Worm (Caenorhabditis elegans) whole organism, L3 larva: ENCODE results near the gene C26H9A.4.
"Not testable (repeated sequence)": the region's sequence is repeated elsewhere in the genome, so short reads cannot be mapped to it uniquely, and the experiment has no call there.

Source experiments
- ceh-9 ChIP-seq: sonication (generic microtip); optimal IDR thresholded peaks from 2 replicates; lab custom pipeline; 2018; ENCODE audit warnings: missing biosample characterization, missing genetic modification characterization
- egl-27 ChIP-seq: sonication (generic microtip); optimal IDR thresholded peaks from 4 replicates; lab custom pipeline; 2017; ENCODE audit warnings: missing biosample characterization, missing genetic modification reagents, missing genetic modification characterization
- elt-3 ChIP-seq, 3 experiments: fragments of 150-350 bp in 1 of 3; sonication (generic microtip) in 2 of 3; optimal IDR thresholded peaks; 2 replicates in 2 of 3; 4 replicates in 1 of 3; lab custom pipeline; 2014 to 2017; ENCODE audit warnings: missing biosample characterization in 3 of 3, missing genetic modification characterization in 3 of 3
- mdl-1 ChIP-seq: fragments of 150-350 bp; optimal IDR thresholded peaks from 2 replicates; lab custom pipeline; 2014; ENCODE audit warnings: missing biosample characterization, missing genetic modification characterization
- nhr-11 ChIP-seq: fragments of 150-350 bp; optimal IDR thresholded peaks from 2 replicates; lab custom pipeline; 2014; ENCODE audit warnings: missing biosample characterization, missing genetic modification characterization
- nhr-12 ChIP-seq: fragments of 150-350 bp; optimal IDR thresholded peaks from 2 replicates; lab custom pipeline; 2014; ENCODE audit warnings: missing biosample characterization, missing genetic modification characterization
- nhr-237 ChIP-seq: fragments of 150-350 bp; optimal IDR thresholded peaks from 2 replicates; lab custom pipeline; 2014; ENCODE audit warnings: missing biosample characterization, missing genetic modification characterization
- pqm-1 ChIP-seq: fragments of 150-350 bp; optimal IDR thresholded peaks from 2 replicates; lab custom pipeline; 2017; ENCODE audit warnings: missing biosample characterization, missing genetic modification characterization, inconsistent platforms
- snpc-4 ChIP-seq: fragments of 150-350 bp; optimal IDR thresholded peaks from 2 replicates; lab custom pipeline; 2014; ENCODE audit warnings: missing biosample characterization, missing genetic modification characterization
- unc-39 ChIP-seq: sonication (generic microtip); optimal IDR thresholded peaks from 4 replicates; lab custom pipeline; 2017; ENCODE audit warnings: missing biosample characterization, missing genetic modification characterization

DNA sequence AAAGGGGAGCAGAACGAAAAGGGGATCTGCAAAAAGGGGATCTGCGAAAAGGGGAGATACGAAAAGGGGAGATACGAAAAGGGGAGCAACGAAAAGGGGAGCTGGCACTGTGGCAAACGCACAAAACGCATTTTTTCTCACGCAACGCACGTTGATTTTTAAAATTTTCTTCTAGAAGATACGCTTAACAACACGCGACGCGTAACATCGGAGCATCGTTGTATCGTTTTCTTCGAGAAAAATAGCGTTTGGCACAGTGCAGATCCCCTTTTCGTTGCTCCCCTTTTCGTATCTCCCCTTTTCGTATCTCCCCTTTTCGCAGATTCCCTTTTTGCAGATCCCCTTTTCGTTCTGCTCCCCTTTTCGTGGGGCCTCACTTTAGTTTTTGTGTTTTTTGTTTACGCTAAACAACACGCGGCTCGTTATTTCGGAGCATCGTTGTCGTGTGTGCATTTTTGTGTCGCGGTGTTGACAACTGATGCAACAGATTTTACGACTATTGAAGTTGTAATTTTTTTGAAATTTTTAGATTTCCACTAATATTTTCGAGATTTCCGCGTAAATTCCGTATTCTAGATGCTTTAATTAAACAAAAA lies 31.6 kb upstream of the C26H9A.4 start:
- not testable (repeated sequence) for TF ChIP-seq pqm-1 (tag; lab: Kevin White, UChicago); nhr-12 (tag; lab: Kevin White, UChicago); mdl-1 (tag; lab: Kevin White, UChicago); nhr-11 (tag; lab: Kevin White, UChicago); nhr-237 (tag; lab: Kevin White, UChicago); unc-39 (tag; lab: Kevin White, UChicago); snpc-4; egl-27; ceh-9 (tag; lab: Kevin White, UChicago); elt-3 (tag; optimal IDR thresholded peaks at IDR 0.05; lab: Kevin White, UChicago)
